Fruit fly (Drosophila melanogaster): ENCODE measurements around the gene PIG-B.

- TF ChIP-seq Pif1B (GFP tag; optimal IDR thresholded peaks at IDR 0.05), result no peak
- no peak for TF ChIP-seq CG17806 (tag; optimal IDR thresholded peaks at IDR 0.05)
- no peak for TF ChIP-seq Pif1A (GFP tag; optimal IDR thresholded peaks at IDR 0.05)
- TF ChIP-seq CG14655 (GFP tag; optimal IDR thresholded peaks at IDR 0.05), result no peak
- no peak for TF ChIP-seq CG8159 (tag; optimal IDR thresholded peaks at IDR 0.05)
- TF ChIP-seq Ets98B (GFP tag; IDR thresholded peaks at IDR 0.05), result peak; percentile 24; the same call in 1 of the 2 replicates
- TF ChIP-seq CG15710 (tag; optimal IDR thresholded peaks at IDR 0.05), result no peak
Measured at dm6 chr3L:3787077-3787433, 24.0 kb upstream of the PIG-B start.
